Fruit fly (Drosophila melanogaster): Measurements from ENCODE around the gene CG13926.

- no peak for TF ChIP-seq CG34406 (GFP tag; optimal IDR thresholded peaks at IDR 0.05)
- TF ChIP-seq Lpt (GFP tag; optimal IDR thresholded peaks at IDR 0.05), result no peak
- no peak for TF ChIP-seq CG16779 (tag; optimal IDR thresholded peaks at IDR 0.05)
Observed at dm6 chr3L:1636886-1637285, 18.9 kb upstream of the CG13926 start.
